Fruit fly (Drosophila melanogaster): ENCODE measurements around the gene CG3698.

Gene CG3698

dm6 chr3L:20771001-20771890 is 26.9 kb downstream of the CG3698 start, which contains the start of the genes CG4042 and Pitslre (continued):
- TF ChIP-seq CG17186 (GFP tag; optimal IDR thresholded peaks at IDR 0.05), result peak; percentile 15
- TF ChIP-seq CG13775 (GFP tag; optimal IDR thresholded peaks at IDR 0.05), result peak; percentile 45
- no peak for TF ChIP-seq exex (tag; optimal IDR thresholded peaks at IDR 0.05)
- TF ChIP-seq CG13123 (GFP tag; optimal IDR thresholded peaks at IDR 0.05), result no peak
- TF ChIP-seq Xbp1 (GFP tag; optimal IDR thresholded peaks at IDR 0.05), result peak; percentile 70
- no peak for TF ChIP-seq gfzf (GFP tag; optimal IDR thresholded peaks at IDR 0.05)
- no peak for TF ChIP-seq fd102C (GFP tag; optimal IDR thresholded peaks at IDR 0.05)
- no peak for TF ChIP-seq crol (GFP tag; IDR thresholded peaks at IDR 0.05)
- no peak for TF ChIP-seq CG33213 (GFP tag; optimal IDR thresholded peaks at IDR 0.05)
- peak; percentile 38; the same call in 1 of the 2 replicates for TF ChIP-seq Xrp1 (GFP tag; IDR thresholded peaks at IDR 0.05)
- TF ChIP-seq eyg (GFP tag; optimal IDR thresholded peaks at IDR 0.05), result no peak
- peak; percentile 51 for TF ChIP-seq CG13424 (tag; optimal IDR thresholded peaks at IDR 0.05)
- TF ChIP-seq Myb (GFP tag; optimal IDR thresholded peaks at IDR 0.05), result no peak
- no peak for TF ChIP-seq HLH54F (GFP tag; optimal IDR thresholded peaks at IDR 0.05)
- no peak for TF ChIP-seq ham (GFP tag; IDR thresholded peaks at IDR 0.05)
- peak; percentile 83 for TF ChIP-seq Ets65A (GFP tag)
- peak; percentile 73 for TF ChIP-seq YL-1 (GFP tag; optimal IDR thresholded peaks at IDR 0.05)
- no peak for TF ChIP-seq GATAe (GFP tag; conservative IDR thresholded peaks at IDR 0.05)
- no peak for TF ChIP-seq Sry-β (GFP tag; optimal IDR thresholded peaks at IDR 0.05)
- 0 out of 3 replicates have a peak, but pooled peaks have one; percentile 14 for TF ChIP-seq ase (GFP tag; IDR thresholded peaks at IDR 0.05)
- peak; percentile 69 for TF ChIP-seq lbe (GFP tag; optimal IDR thresholded peaks at IDR 0.05)
- TF ChIP-seq sqz (GFP tag; optimal IDR thresholded peaks at IDR 0.05), result no peak
- TF ChIP-seq CG6813 (GFP tag; optimal IDR thresholded peaks at IDR 0.05), result no peak
- TF ChIP-seq CG11696 (GFP tag; IDR thresholded peaks at IDR 0.05), result no peak
- peak; percentile 7 for TF ChIP-seq unpg (GFP tag; optimal IDR thresholded peaks at IDR 0.05)
- no peak for TF ChIP-seq wor (GFP tag; IDR thresholded peaks at IDR 0.05)
- no peak for TF ChIP-seq CG11247 (GFP tag; IDR thresholded peaks at IDR 0.05)
- peak; percentile 22 for TF ChIP-seq Asciz (GFP tag; optimal IDR thresholded peaks at IDR 0.05)
- peak; percentile 28 for TF ChIP-seq CG18262 (tag; optimal IDR thresholded peaks at IDR 0.05)
- TF ChIP-seq CG8281 (tag; optimal IDR thresholded peaks at IDR 0.05), result no peak
- no peak for TF ChIP-seq gce (GFP tag; IDR thresholded peaks at IDR 0.05)
- no peak; the same call in 2 of the 3 replicates for TF ChIP-seq B-H1 (GFP tag; IDR thresholded peaks at IDR 0.05)
- TF ChIP-seq Pdp1 (GFP tag; optimal IDR thresholded peaks at IDR 0.05), result peak; percentile 12 to 68
- no peak for TF ChIP-seq CG7928 (GFP tag; optimal IDR thresholded peaks at IDR 0.05)
- peak; percentile 29; the same call in 1 of the 2 replicates for TF ChIP-seq sisA (GFP tag; IDR thresholded peaks at IDR 0.05)
- peak; percentile 56; the same call in 1 of the 3 replicates for TF ChIP-seq CG14860 (GFP tag; IDR thresholded peaks at IDR 0.05; ENCODE audit: partially characterized antibody)
- peak; percentile 57 for TF ChIP-seq gem (tag; optimal IDR thresholded peaks at IDR 0.05)
- peak; percentile 25 for TF ChIP-seq Hmr (GFP tag; optimal IDR thresholded peaks at IDR 0.05)
- TF ChIP-seq CG8944 (GFP tag; optimal IDR thresholded peaks at IDR 0.05), result no peak
- TF ChIP-seq CG16815 (GFP tag; optimal IDR thresholded peaks at IDR 0.05), result no peak
- TF ChIP-seq Hsf (GFP tag; optimal IDR thresholded peaks at IDR 0.05), result peak; percentile 29
- TF ChIP-seq CG17568 (GFP tag; optimal IDR thresholded peaks at IDR 0.05), result no peak
- TF ChIP-seq fd64A (GFP tag; optimal IDR thresholded peaks at IDR 0.05), result no peak
- TF ChIP-seq nerfin-1 (tag; optimal IDR thresholded peaks at IDR 0.05), result no peak
- no peak for TF ChIP-seq C15 (GFP tag; IDR thresholded peaks at IDR 0.05)
- no peak for TF ChIP-seq CG17912 (GFP tag; optimal IDR thresholded peaks at IDR 0.05)
- 0 out of 3 replicates have a peak, but pooled peaks have one; percentile 37 for TF ChIP-seq Dbx (GFP tag; IDR thresholded peaks at IDR 0.05)
- TF ChIP-seq sens (GFP tag), result peak; percentile 90

All from whole organism, embryonic.